Worm (Caenorhabditis elegans) whole organism, late embryonic: Measurements from ENCODE around the gene C33G3.4.

Experiments
- C38D4.7 ChIP-seq: fragments of 200-800 bp; sonication (Bioruptor generic); optimal IDR thresholded peaks from 2 replicates; lab custom pipeline; 2018; ENCODE audit warnings: mild to moderate bottlenecking, missing genetic modification characterization, moderate library complexity, missing compliant biosample characterization
- F13H6.1 ChIP-seq: sonication (generic microtip); optimal IDR thresholded peaks from 2 replicates; lab custom pipeline; 2016; ENCODE audit warnings: missing genetic modification characterization, missing compliant biosample characterization
- K02D7.2 ChIP-seq: sonication (generic microtip); optimal IDR thresholded peaks from 2 replicates; lab custom pipeline; 2017; ENCODE audit warnings: mild to moderate bottlenecking, missing genetic modification characterization, missing compliant biosample characterization
- K09A11.1 ChIP-seq: sonication (generic microtip); optimal IDR thresholded peaks from 2 replicates; lab custom pipeline; 2017; ENCODE audit warnings: antibody characterized with exemption, mild to moderate bottlenecking, missing genetic modification characterization, missing compliant biosample characterization; ENCODE audit not compliant: insufficient read depth
- Y22D7AL.16 ChIP-seq: sonication (generic microtip); optimal IDR thresholded peaks from 2 replicates; lab custom pipeline; 2016; ENCODE audit warnings: missing genetic modification characterization, missing compliant biosample characterization
- ahr-1 ChIP-seq: sonication (generic microtip); optimal IDR thresholded peaks from 2 replicates; lab custom pipeline; 2016; ENCODE audit warnings: missing genetic modification characterization, missing compliant biosample characterization
- ceh-14 ChIP-seq: sonication (generic microtip); optimal IDR thresholded peaks from 2 replicates; lab custom pipeline; 2016; ENCODE audit warnings: missing genotype, missing genetic modification characterization, missing compliant biosample characterization
- ceh-18 ChIP-seq: sonication (generic microtip); optimal IDR thresholded peaks from 2 replicates; lab custom pipeline; 2016; ENCODE audit warnings: missing genetic modification characterization, missing compliant biosample characterization
- ceh-19 ChIP-seq: fragments of 200-800 bp; sonication (Bioruptor generic); optimal IDR thresholded peaks from 2 replicates; lab custom pipeline; 2018; ENCODE audit warnings: mild to moderate bottlenecking, missing genetic modification characterization, missing compliant biosample characterization
- ceh-24 ChIP-seq: sonication (generic microtip); optimal IDR thresholded peaks from 2 replicates; lab custom pipeline; 2016; ENCODE audit warnings: mild to moderate bottlenecking, missing genetic modification characterization, missing compliant biosample characterization
- ceh-31 ChIP-seq: sonication (generic microtip); optimal IDR thresholded peaks from 2 replicates; lab custom pipeline; 2016; ENCODE audit warnings: missing genetic modification characterization, missing compliant biosample characterization
- ceh-34 ChIP-seq: sonication (generic microtip); optimal IDR thresholded peaks from 2 replicates; lab custom pipeline; 2016; ENCODE audit warnings: mild to moderate bottlenecking, missing genetic modification characterization, missing compliant biosample characterization
- ceh-45 ChIP-seq: fragments of 200-800 bp; sonication (Bioruptor generic); IDR thresholded peaks from 2 replicates; pipeline ENCODE4 v1.3.6; 2022; ENCODE audit warnings: missing genetic modification reagents, missing genetic modification characterization, missing compliant biosample characterization
- ceh-48 ChIP-seq: sonication (generic microtip); optimal IDR thresholded peaks from 2 replicates; lab custom pipeline; 2016; ENCODE audit warnings: missing genetic modification characterization, inconsistent platforms, missing compliant biosample characterization
- ceh-6 ChIP-seq: fragments of 200-800 bp; sonication (Bioruptor generic); optimal IDR thresholded peaks from 2 replicates; lab custom pipeline; 2018; ENCODE audit warnings: mild to moderate bottlenecking, missing genetic modification characterization, missing compliant biosample characterization
- dmd-4 ChIP-seq: sonication (generic microtip); optimal IDR thresholded peaks from 2 replicates; lab custom pipeline; 2016; ENCODE audit warnings: borderline replicate concordance, missing genetic modification characterization, missing compliant biosample characterization
- dve-1 ChIP-seq: sonication (generic microtip); optimal IDR thresholded peaks from 2 replicates; lab custom pipeline; 2017; ENCODE audit warnings: antibody characterized with exemption, mild to moderate bottlenecking, missing genetic modification characterization, missing compliant biosample characterization
- elt-2 ChIP-seq: sonication (generic microtip); optimal IDR thresholded peaks from 2 replicates; lab custom pipeline; 2016; ENCODE audit warnings: missing genetic modification reagents, missing genetic modification characterization, missing compliant biosample characterization
- fax-1 ChIP-seq: sonication (generic microtip); optimal IDR thresholded peaks from 2 replicates; lab custom pipeline; 2016; ENCODE audit warnings: missing genotype, missing genetic modification characterization, missing compliant biosample characterization
- gmeb-2 ChIP-seq: sonication (generic microtip); optimal IDR thresholded peaks from 2 replicates; lab custom pipeline; 2016; ENCODE audit warnings: missing genetic modification characterization, inconsistent platforms, missing compliant biosample characterization
- hlh-13 ChIP-seq: fragments of 200-800 bp; sonication (Bioruptor generic); optimal IDR thresholded peaks from 2 replicates; lab custom pipeline; 2018; ENCODE audit warnings: mild to moderate bottlenecking, missing genetic modification characterization, missing compliant biosample characterization
- hlh-30 ChIP-seq: sonication (generic microtip); optimal IDR thresholded peaks from 2 replicates; lab custom pipeline; 2017; ENCODE audit warnings: antibody characterized with exemption, missing genetic modification characterization, missing compliant biosample characterization; ENCODE audit not compliant: insufficient read depth
- hlh-6 ChIP-seq: sonication (generic microtip); optimal IDR thresholded peaks from 2 replicates; lab custom pipeline; 2016; ENCODE audit warnings: missing genotype, missing genetic modification characterization, missing compliant biosample characterization
- hlh-8 ChIP-seq: sonication (generic microtip); optimal IDR thresholded peaks from 2 replicates; lab custom pipeline; 2016; ENCODE audit warnings: missing genotype, missing genetic modification characterization, missing compliant biosample characterization
- lin-11 ChIP-seq: fragments of 200-800 bp; sonication (Bioruptor generic); optimal IDR thresholded peaks from 2 replicates; lab custom pipeline; 2018; ENCODE audit warnings: mild to moderate bottlenecking, missing genetic modification characterization, missing compliant biosample characterization
- madf-2 ChIP-seq: sonication (generic microtip); optimal IDR thresholded peaks from 2 replicates; lab custom pipeline; 2017; ENCODE audit warnings: missing genetic modification characterization, missing compliant biosample characterization
- mec-3 ChIP-seq: sonication (generic microtip); optimal IDR thresholded peaks from 2 replicates; lab custom pipeline; 2016; ENCODE audit warnings: borderline replicate concordance, missing genetic modification characterization, missing compliant biosample characterization
- nfya-1 ChIP-seq: sonication (generic microtip); optimal IDR thresholded peaks from 2 replicates; lab custom pipeline; 2017; ENCODE audit warnings: missing genetic modification characterization, mild to moderate bottlenecking, missing compliant biosample characterization, antibody characterized with exemption, moderate library complexity
- pag-3 ChIP-seq: sonication (generic microtip); optimal IDR thresholded peaks from 2 replicates; lab custom pipeline; 2016; ENCODE audit warnings: missing compliant biosample characterization, missing genetic modification characterization, borderline replicate concordance
- pat-9 ChIP-seq: fragments of 200-800 bp; sonication (Bioruptor generic); optimal IDR thresholded peaks from 2 replicates; lab custom pipeline; 2018; ENCODE audit warnings: mild to moderate bottlenecking, missing genetic modification characterization, moderate library complexity, missing compliant biosample characterization
- pha-2 ChIP-seq: sonication (generic microtip); optimal IDR thresholded peaks from 2 replicates; lab custom pipeline; 2017; ENCODE audit warnings: mild to moderate bottlenecking, missing genetic modification characterization, missing compliant biosample characterization
- pqm-1 ChIP-seq: sonication (generic microtip); optimal IDR thresholded peaks from 2 replicates; lab custom pipeline; 2016; ENCODE audit warnings: missing genetic modification characterization, missing compliant biosample characterization
- rnt-1 ChIP-seq: sonication (generic microtip); optimal IDR thresholded peaks from 2 replicates; lab custom pipeline; 2016; ENCODE audit warnings: missing genetic modification characterization, missing compliant biosample characterization
- sdc-2 ChIP-seq: sonication (generic microtip); optimal IDR thresholded peaks from 2 replicates; lab custom pipeline; 2016; ENCODE audit warnings: missing genotype, missing genetic modification characterization, missing compliant biosample characterization
- sox-2 ChIP-seq: fragments of 200-800 bp; sonication (Bioruptor generic); IDR thresholded peaks from 2 replicates; pipeline ENCODE4 v1.3.6; 2022; ENCODE audit warnings: missing genetic modification reagents, missing genetic modification characterization, missing compliant biosample characterization
- tbx-2 ChIP-seq: sonication (generic microtip); optimal IDR thresholded peaks from 2 replicates; lab custom pipeline; 2016; ENCODE audit warnings: missing genetic modification characterization, missing compliant biosample characterization
- ttx-3 ChIP-seq: sonication (generic microtip); optimal IDR thresholded peaks from 2 replicates; lab custom pipeline; 2016; ENCODE audit warnings: missing genetic modification reagents, missing genetic modification characterization, missing compliant biosample characterization
- unc-42 ChIP-seq: sonication (generic microtip); optimal IDR thresholded peaks from 2 replicates; lab custom pipeline; 2016; ENCODE audit warnings: missing genotype, missing genetic modification characterization, missing compliant biosample characterization
- unc-55 ChIP-seq: sonication (generic microtip); optimal IDR thresholded peaks from 2 replicates; lab custom pipeline; 2017; ENCODE audit warnings: missing biosample characterization, missing genetic modification reagents, missing genetic modification characterization
- unc-86 ChIP-seq: sonication (generic microtip); optimal IDR thresholded peaks from 2 replicates; lab custom pipeline; 2016; ENCODE audit warnings: missing genetic modification characterization, missing compliant biosample characterization

Gene C33G3.4

ce11 chrX:14084230-14084629 lies 13.3 kb downstream of the C33G3.4 start, which contains the start of gene C33G3.6 (continued):
- no peak for TF ChIP-seq hlh-30 (tag; lab: Kevin White, UChicago)
- no peak for TF ChIP-seq rnt-1

ce11 chrX:14085208-14085607 lies 14.2 kb downstream of the C33G3.4 start, which contains the start of gene F16B12.1:
TSS of gene F16B12.1 (plus strand) at chrX:14085508.
- TF ChIP-seq ceh-31 (tag; lab: Kevin White, UChicago) (no peak), sox-2 (GFP tag; lab: Robert Waterston, UW) (no peak), pqm-1 (tag; lab: Kevin White, UChicago) (no peak), K09A11.1 (tag; lab: Kevin White, UChicago) (no peak)

- no peak for TF ChIP-seq hlh-8 (tag; lab: Kevin White, UChicago)
- TF ChIP-seq hlh-6 (tag; lab: Kevin White, UChicago): no peak
- TF ChIP-seq dve-1 (tag; lab: Kevin White, UChicago): no peak
- TF ChIP-seq ahr-1 (tag; lab: Kevin White, UChicago): no peak
- TF ChIP-seq ceh-18 (tag; lab: Kevin White, UChicago): no peak
- TF ChIP-seq unc-86: no peak
- no peak for TF ChIP-seq ceh-34
- no peak for TF ChIP-seq K02D7.2
- no peak for TF ChIP-seq hlh-13 (GFP tag; lab: Kevin White, UChicago)
- TF ChIP-seq lin-11: no peak
- no peak for TF ChIP-seq pqm-1 (tag; lab: Kevin White, UChicago)
- no peak for TF ChIP-seq ttx-3 (tag; lab: Kevin White, UChicago)
- no peak for TF ChIP-seq fax-1
- TF ChIP-seq madf-2 (tag; lab: Kevin White, UChicago): no peak
- TF ChIP-seq pag-3 (tag; lab: Kevin White, UChicago): no peak
- TF ChIP-seq F13H6.1 (tag; lab: Kevin White, UChicago): no peak
- TF ChIP-seq pat-9 (tag; lab: Kevin White, UChicago): no peak
- TF ChIP-seq ceh-45 (GFP tag; lab: Robert Waterston, UW): no peak
- TF ChIP-seq ceh-19: no peak
These were observed 19.1 kb downstream of the C33G3.4 start, which contains the start of gene dsl-4 for ce11 chrX:14090089-14090488. TSS of gene dsl-4 (plus strand) at chrX:14090389.

- no peak for TF ChIP-seq ceh-24
- TF ChIP-seq rnt-1: no peak
- TF ChIP-seq dmd-4 (tag; lab: Kevin White, UChicago): no peak
- TF ChIP-seq C38D4.7 (GFP tag; lab: Kevin White, UChicago): no peak
These were observed 20.0 kb downstream of the C33G3.4 start for ce11 chrX:14090990-14091389.

ce11 chrX:14098618-14099118 lies 27.7 kb downstream of the C33G3.4 start, which contains the start of gene F16B12.4:
TSS of gene F16B12.4 (minus strand) at chrX:14098668.
- peak; percentile 73 for TF ChIP-seq hlh-30 (tag; lab: Kevin White, UChicago)
- TF ChIP-seq nfya-1 (tag; lab: Kevin White, UChicago): peak; percentile 61
- no peak for TF ChIP-seq ceh-24
- TF ChIP-seq elt-2 (tag; lab: Kevin White, UChicago): no peak
- peak; percentile 1 for TF ChIP-seq sdc-2 (tag; lab: Kevin White, UChicago)
- TF ChIP-seq ceh-31 (tag; lab: Kevin White, UChicago): peak; percentile 24

- TF ChIP-seq mec-3 (tag; lab: Kevin White, UChicago) (no peak), nfya-1 (tag; lab: Kevin White, UChicago) (peak; percentile 70), pha-2 (tag; lab: Kevin White, UChicago) (no peak), unc-55 (GFP tag; lab: Kevin White, UChicago) (peak; percentile 16), hlh-6 (tag; lab: Kevin White, UChicago) (no peak), tbx-2 (tag; lab: Kevin White, UChicago) (peak; percentile 94), C38D4.7 (GFP tag; lab: Kevin White, UChicago) (no peak), dmd-4 (tag; lab: Kevin White, UChicago) (peak; percentile 12), rnt-1 (peak; percentile 50), ceh-6 (peak; percentile 36), ceh-18 (tag; lab: Kevin White, UChicago) (peak; percentile 74), ceh-14 (tag; lab: Kevin White, UChicago) (peak; percentile 11), ceh-48 (peak; percentile 2), Y22D7AL.16 (tag; lab: Kevin White, UChicago) (no peak), gmeb-2 (tag; lab: Kevin White, UChicago) (no peak), unc-42 (tag; lab: Kevin White, UChicago) (peak; percentile 73), hlh-30 (tag; lab: Kevin White, UChicago) (peak; percentile 57), sdc-2 (tag; lab: Kevin White, UChicago) (peak; percentile 82), ceh-31 (tag; lab: Kevin White, UChicago) (peak; percentile 83)
These were observed 31.0 kb downstream of the C33G3.4 start, which contains the start of gene F16B12.6 for ce11 chrX:14101986-14102385. TSS of gene F16B12.6 (plus strand) at chrX:14102316.
